Worm (Caenorhabditis elegans): ENCODE measurements around the gene C39F7.1.

- TF ChIP-seq him-1 (tag; optimal IDR thresholded peaks at IDR 0.05) (no peak), W03F9.2 (tag; optimal IDR thresholded peaks at IDR 0.05) (no peak)
Observed at ce11 chrV:1242432-1242831, 17.7 kb upstream of the C39F7.1 start.
